Fruit fly (Drosophila melanogaster) whole organism, prepupa: ENCODE results near the gene Thor.

Experiments
- CG10631 ChIP-seq: fragments of 200-800 bp; sonication (Bioruptor generic); optimal IDR thresholded peaks from 2 replicates; lab custom pipeline; 2016; ENCODE audit warnings: missing biosample characterization, missing genetic modification characterization
- CG10669 ChIP-seq: fragments of 200-800 bp; sonication (Bioruptor generic); optimal IDR thresholded peaks from 3 replicates; lab custom pipeline; 2018; ENCODE audit warnings: missing biosample characterization, mild to moderate bottlenecking, missing genetic modification characterization, moderate library complexity
- CG31627 ChIP-seq: fragments of 200-800 bp; sonication (Bioruptor generic); optimal IDR thresholded peaks from 3 replicates; lab custom pipeline; 2016; ENCODE audit warnings: missing biosample characterization, missing genetic modification characterization
- CG32006 ChIP-seq: fragments of 200-800 bp; sonication (Bioruptor generic); optimal IDR thresholded peaks from 3 replicates; lab custom pipeline; 2017; ENCODE audit warnings: missing biosample characterization, mild to moderate bottlenecking, missing genetic modification characterization
- CG6163 ChIP-seq: fragments of 200-800 bp; sonication (Bioruptor generic); IDR thresholded peaks from 3 replicates; pipeline ENCODE4 v1.3.6; 2022; ENCODE audit warnings: missing biosample characterization, missing genetic modification characterization
- CG6276 ChIP-seq: fragments of 200-800 bp; sonication (Bioruptor generic); optimal IDR thresholded peaks from 2 replicates; lab custom pipeline; 2017; ENCODE audit warnings: missing biosample characterization, mild to moderate bottlenecking, missing genetic modification characterization
- CG6854 ChIP-seq: fragments of 200-800 bp; sonication (Bioruptor generic); optimal IDR thresholded peaks from 2 replicates; lab custom pipeline; 2017; ENCODE audit warnings: missing biosample characterization, mild to moderate bottlenecking, missing genetic modification characterization
- Ets21C ChIP-seq: fragments of 200-800 bp; sonication (Bioruptor generic); optimal IDR thresholded peaks from 3 replicates; lab custom pipeline; 2016; ENCODE audit warnings: missing biosample characterization, missing genetic modification characterization
- Hr39 ChIP-seq: fragments of 200-800 bp; sonication (Bioruptor generic); optimal IDR thresholded peaks from 2 replicates; lab custom pipeline; 2016; ENCODE audit warnings: missing biosample characterization, missing genetic modification characterization
- Sox102F ChIP-seq: fragments of 200-800 bp; sonication (Bioruptor generic); optimal IDR thresholded peaks from 2 replicates; lab custom pipeline; 2016; ENCODE audit warnings: missing biosample characterization, mild to moderate bottlenecking, missing genetic modification characterization
- cyc ChIP-seq: fragments of 200-800 bp; sonication (Bioruptor generic); optimal IDR thresholded peaks from 3 replicates; lab custom pipeline; 2016; ENCODE audit warnings: missing biosample characterization, missing genetic modification characterization
- fd85E ChIP-seq: fragments of 200-800 bp; sonication (Bioruptor generic); optimal IDR thresholded peaks from 3 replicates; lab custom pipeline; 2016; ENCODE audit warnings: missing biosample characterization, missing genetic modification characterization

DNA sequence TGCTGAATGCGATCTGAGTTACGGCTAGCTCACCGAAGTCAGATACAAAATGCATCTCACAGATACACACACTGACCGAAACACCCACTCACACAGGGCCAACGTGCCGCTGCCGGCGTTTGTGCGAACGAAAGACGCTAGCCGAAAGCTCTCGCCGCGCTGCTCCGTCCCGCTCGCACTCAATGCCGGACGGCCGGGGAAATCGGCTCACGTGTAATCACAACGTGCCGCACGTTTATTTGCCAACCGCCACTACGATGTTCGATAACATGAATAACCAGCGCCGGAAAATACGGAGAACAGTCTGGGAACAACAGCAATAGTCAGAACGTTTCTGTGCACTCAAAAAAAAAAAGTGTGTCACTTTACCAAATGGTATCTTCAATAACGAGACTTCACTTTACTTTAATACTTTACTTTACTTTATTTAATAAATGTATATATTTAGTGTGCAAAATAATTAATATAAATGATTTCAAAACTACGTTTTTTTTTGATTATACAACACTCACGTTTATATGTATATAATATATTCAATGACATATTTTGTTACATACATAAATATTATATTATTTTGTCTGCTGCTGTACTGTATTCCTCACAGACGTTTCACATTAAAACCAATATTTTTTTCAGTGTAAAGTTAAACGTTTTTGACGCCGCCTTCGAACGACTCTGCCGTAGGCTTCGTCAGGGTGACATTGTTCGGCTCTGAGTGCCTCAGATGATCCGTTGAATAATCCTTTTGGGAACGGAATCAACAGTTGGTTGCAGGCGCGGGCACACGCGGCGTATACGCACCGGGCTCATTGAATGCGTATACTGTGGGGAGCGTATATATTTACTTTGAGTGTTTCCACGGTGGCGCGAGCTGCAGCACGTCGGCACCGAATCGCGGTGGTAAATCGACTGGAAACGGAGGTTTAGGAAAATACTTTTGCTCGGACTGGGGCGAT lies 29.3 kb downstream of the Thor start, which contains the start of gene tim:
- TF ChIP-seq CG10669 (GFP tag; lab: Kevin White, UChicago) (no peak), CG6854 (GFP tag; lab: Kevin White, UChicago) (no peak), Sox102F (GFP tag; lab: Kevin White, UChicago) (no peak), cyc (GFP tag; lab: Kevin White, UChicago) (no peak), fd85E (GFP tag; lab: Kevin White, UChicago) (no peak), Ets21C (GFP tag; lab: Kevin White, UChicago) (no peak), Hr39 (GFP tag; lab: Kevin White, UChicago) (no peak), CG31627 (no peak), CG10631 (GFP tag; lab: Kevin White, UChicago) (peak; percentile 30), CG6163 (GFP tag; lab: Robert Waterston, UW) (no peak), CG6276 (GFP tag; lab: Kevin White, UChicago) (no peak), CG32006 (no peak)
